Worm (Caenorhabditis elegans) whole organism, L1 larva: ENCODE results near the gene C06H2.2.

Experiments
- C04F5.9 ChIP-seq: sonication (generic microtip); optimal IDR thresholded peaks from 2 replicates; lab custom pipeline; 2016; ENCODE audit warnings: missing genetic modification characterization, missing compliant biosample characterization
- C34B4.2 ChIP-seq: sonication (generic microtip); optimal IDR thresholded peaks from 2 replicates; lab custom pipeline; 2017; ENCODE audit warnings: mild to moderate bottlenecking, missing genetic modification characterization, missing compliant biosample characterization
- Y116A8C.19 ChIP-seq: sonication (generic microtip); optimal IDR thresholded peaks from 2 replicates; lab custom pipeline; 2016; ENCODE audit warnings: missing compliant biosample characterization, missing genetic modification characterization, borderline replicate concordance
- aha-1 ChIP-seq: fragments of 150-350 bp; optimal IDR thresholded peaks from 2 replicates; lab custom pipeline; 2014; ENCODE audit warnings: missing biosample characterization, missing genetic modification characterization
- blmp-1 ChIP-seq: fragments of 150-350 bp; optimal IDR thresholded peaks from 2 replicates; lab custom pipeline; 2014; ENCODE audit warnings: missing biosample characterization, missing genetic modification characterization
- ceh-63 ChIP-seq: fragments of 200-800 bp; sonication (Bioruptor generic); optimal IDR thresholded peaks from 2 replicates; lab custom pipeline; 2018; ENCODE audit warnings: mild to moderate bottlenecking, missing genetic modification characterization, missing compliant biosample characterization
- ceh-82 ChIP-seq, 3 experiments: fragments of 150-350 bp in 1 of 3; sonication (generic microtip) in 2 of 3; optimal IDR thresholded peaks; 2 replicates each; lab custom pipeline; 2014 to 2017; ENCODE audit warnings: missing biosample characterization in 3 of 3, missing genetic modification characterization in 3 of 3
- ceh-88 ChIP-seq: fragments of 200-800 bp; sonication (Bioruptor generic); IDR thresholded peaks from 2 replicates; pipeline ENCODE4 v1.3.6; 2022; ENCODE audit warnings: missing genetic modification characterization, missing compliant biosample characterization
- ces-1 ChIP-seq: fragments of 150-350 bp; optimal IDR thresholded peaks from 2 replicates; lab custom pipeline; 2014; ENCODE audit warnings: missing biosample characterization, missing genetic modification reagents, missing genetic modification characterization
- efl-1 ChIP-seq, 4 experiments: fragments of 150-350 bp; optimal IDR thresholded peaks in 3 of 4; peaks in 1 of 4; 1 replicate in 1 of 4; 2 replicates in 3 of 4; lab custom pipeline; 2014; ENCODE audit warnings: missing biosample characterization in 2 of 4, missing genetic modification characterization in 2 of 4, missing genetic modification reagents in 2 of 4
- efl-3 ChIP-seq: fragments of 200-800 bp; sonication (Bioruptor generic); optimal IDR thresholded peaks from 2 replicates; lab custom pipeline; 2018; ENCODE audit warnings: mild to moderate bottlenecking, missing genetic modification characterization, missing compliant biosample characterization
- egl-13 ChIP-seq: sonication (generic microtip); optimal IDR thresholded peaks from 2 replicates; lab custom pipeline; 2016; ENCODE audit warnings: missing genotype, missing genetic modification reagents, missing genetic modification characterization, missing compliant biosample characterization
- elt-2 ChIP-seq: sonication (generic microtip); optimal IDR thresholded peaks from 2 replicates; lab custom pipeline; 2016; ENCODE audit warnings: missing genetic modification characterization, mild to moderate bottlenecking, inconsistent platforms, missing compliant biosample characterization, missing genetic modification reagents
- elt-3 ChIP-seq, 6 experiments: fragments of 150-350 bp in 1 of 6; sonication (generic microtip); optimal IDR thresholded peaks; 2 replicates each; lab custom pipeline; 2017 to 2018; ENCODE audit warnings: missing biosample characterization in 6 of 6, missing genetic modification characterization in 6 of 6, inconsistent platforms in 1 of 6
- ets-5 ChIP-seq: fragments of 200-800 bp; sonication (Bioruptor generic); IDR thresholded peaks from 2 replicates; pipeline ENCODE4 v1.3.6; 2022; ENCODE audit warnings: missing genetic modification characterization, missing compliant biosample characterization
- fkh-4 ChIP-seq: sonication (generic microtip); optimal IDR thresholded peaks from 2 replicates; lab custom pipeline; 2016; ENCODE audit warnings: missing compliant biosample characterization, missing genetic modification characterization, borderline replicate concordance
- grh-1 ChIP-seq: fragments of 200-800 bp; sonication (Bioruptor generic); IDR thresholded peaks from 2 replicates; pipeline ENCODE4 v1.3.6; 2022; ENCODE audit warnings: missing genetic modification reagents, missing genetic modification characterization, missing compliant biosample characterization
- hlh-17 ChIP-seq: fragments of 200-800 bp; sonication (Bioruptor generic); optimal IDR thresholded peaks from 2 replicates; lab custom pipeline; 2018; ENCODE audit warnings: missing genetic modification characterization, mild to moderate bottlenecking, missing compliant biosample characterization, moderate library complexity, borderline replicate concordance
- hlh-4 ChIP-seq: sonication (generic microtip); optimal IDR thresholded peaks from 2 replicates; lab custom pipeline; 2016; ENCODE audit warnings: mild to moderate bottlenecking, missing genetic modification characterization, missing compliant biosample characterization
- isw-1 ChIP-seq: fragments of 200-800 bp; sonication (Bioruptor generic); IDR thresholded peaks from 2 replicates; pipeline ENCODE4 v1.3.6; 2022; ENCODE audit warnings: missing genetic modification characterization, missing compliant biosample characterization
- lin-14 ChIP-seq: fragments of 200-800 bp; sonication (Bioruptor generic); optimal IDR thresholded peaks from 2 replicates; lab custom pipeline; 2018; ENCODE audit warnings: mild to moderate bottlenecking, missing genetic modification characterization, moderate library complexity, missing compliant biosample characterization
- lir-3 ChIP-seq: sonication (generic microtip); optimal IDR thresholded peaks from 2 replicates; lab custom pipeline; 2016; ENCODE audit warnings: mild to moderate bottlenecking, missing genetic modification characterization, moderate library complexity, missing compliant biosample characterization; ENCODE audit not compliant: poor library complexity
- lsy-2 ChIP-seq, 2 experiments: fragments of 150-350 bp; optimal IDR thresholded peaks; 2 replicates each; lab custom pipeline; 2014; ENCODE audit warnings: missing biosample characterization in 2 of 2, missing genetic modification characterization in 2 of 2
- mef-2 ChIP-seq: fragments of 150-350 bp; optimal IDR thresholded peaks from 2 replicates; lab custom pipeline; 2014; ENCODE audit warnings: missing biosample characterization, missing genetic modification characterization
- mep-1 ChIP-seq: fragments of 150-350 bp; optimal IDR thresholded peaks from 2 replicates; lab custom pipeline; 2014; ENCODE audit warnings: missing biosample characterization, missing genetic modification characterization
- nhr-11 ChIP-seq: fragments of 150-350 bp; optimal IDR thresholded peaks from 2 replicates; lab custom pipeline; 2014; ENCODE audit warnings: missing biosample characterization, missing genetic modification characterization
- nhr-12 ChIP-seq: sonication (generic microtip); optimal IDR thresholded peaks from 2 replicates; lab custom pipeline; 2017; ENCODE audit warnings: missing biosample characterization, missing genetic modification characterization
- nhr-19 ChIP-seq: fragments of 200-800 bp; sonication (Bioruptor generic); conservative IDR thresholded peaks from 2 replicates; pipeline ENCODE4 v1.3.6; 2022; ENCODE audit warnings: missing genetic modification characterization, missing compliant biosample characterization
- nhr-20 ChIP-seq: sonication (generic microtip); optimal IDR thresholded peaks from 2 replicates; lab custom pipeline; 2016; ENCODE audit warnings: mild to moderate bottlenecking, missing genetic modification characterization, missing compliant biosample characterization
- nhr-237 ChIP-seq: fragments of 150-350 bp; optimal IDR thresholded peaks from 2 replicates; lab custom pipeline; 2014; ENCODE audit warnings: missing biosample characterization, missing genetic modification characterization
- nhr-47 ChIP-seq: sonication (generic microtip); optimal IDR thresholded peaks from 2 replicates; lab custom pipeline; 2016; ENCODE audit warnings: mild to moderate bottlenecking, missing genetic modification characterization, moderate library complexity, missing compliant biosample characterization
- nhr-71 ChIP-seq: sonication (generic microtip); optimal IDR thresholded peaks from 2 replicates; lab custom pipeline; 2016; ENCODE audit warnings: mild to moderate bottlenecking, missing genetic modification characterization, moderate library complexity, missing compliant biosample characterization
- nhr-85 ChIP-seq: sonication (generic microtip); peaks from one replicate; lab custom pipeline; 2016; ENCODE audit warnings: missing genetic modification characterization, inconsistent platforms, missing compliant biosample characterization
- nhr-90 ChIP-seq: sonication (generic microtip); optimal IDR thresholded peaks from 2 replicates; lab custom pipeline; 2016; ENCODE audit warnings: mild to moderate bottlenecking, missing genetic modification characterization, missing compliant biosample characterization; ENCODE audit not compliant: poor library complexity
- pax-3 ChIP-seq: fragments of 200-800 bp; sonication (Bioruptor generic); optimal IDR thresholded peaks from 2 replicates; lab custom pipeline; 2018; ENCODE audit warnings: mild to moderate bottlenecking, missing genetic modification characterization, moderate library complexity, missing compliant biosample characterization
- rnt-1 ChIP-seq: sonication (generic microtip); optimal IDR thresholded peaks from 2 replicates; lab custom pipeline; 2016; ENCODE audit warnings: mild to moderate bottlenecking, missing genetic modification characterization, moderate library complexity, missing compliant biosample characterization
- snpc-4 ChIP-seq: fragments of 150-350 bp; optimal IDR thresholded peaks from 2 replicates; lab custom pipeline; 2014; ENCODE audit warnings: missing biosample characterization, missing genetic modification characterization
- snu-23 ChIP-seq: sonication (generic microtip); optimal IDR thresholded peaks from 2 replicates; lab custom pipeline; 2016; ENCODE audit warnings: missing genetic modification characterization, missing compliant biosample characterization
- tbx-2 ChIP-seq: sonication (generic microtip); optimal IDR thresholded peaks from 2 replicates; lab custom pipeline; 2016; ENCODE audit warnings: missing genetic modification characterization, missing compliant biosample characterization
- unc-130 ChIP-seq: fragments of 150-350 bp; optimal IDR thresholded peaks from 2 replicates; lab custom pipeline; 2017; ENCODE audit warnings: missing biosample characterization, missing genetic modification characterization, inconsistent platforms
- vab-15 ChIP-seq: sonication (generic microtip); optimal IDR thresholded peaks from 2 replicates; lab custom pipeline; 2017; ENCODE audit warnings: missing genotype, mild to moderate bottlenecking, missing genetic modification characterization, missing compliant biosample characterization
- xbp-1 ChIP-seq: sonication (generic microtip); optimal IDR thresholded peaks from 2 replicates; lab custom pipeline; 2016; ENCODE audit warnings: missing genetic modification characterization, missing compliant biosample characterization
- zip-4 ChIP-seq: fragments of 200-800 bp; sonication (Bioruptor generic); optimal IDR thresholded peaks from 2 replicates; lab custom pipeline; 2018; ENCODE audit warnings: mild to moderate bottlenecking, missing genetic modification characterization, moderate library complexity, missing compliant biosample characterization

The C06H2.2 gene

DNA sequence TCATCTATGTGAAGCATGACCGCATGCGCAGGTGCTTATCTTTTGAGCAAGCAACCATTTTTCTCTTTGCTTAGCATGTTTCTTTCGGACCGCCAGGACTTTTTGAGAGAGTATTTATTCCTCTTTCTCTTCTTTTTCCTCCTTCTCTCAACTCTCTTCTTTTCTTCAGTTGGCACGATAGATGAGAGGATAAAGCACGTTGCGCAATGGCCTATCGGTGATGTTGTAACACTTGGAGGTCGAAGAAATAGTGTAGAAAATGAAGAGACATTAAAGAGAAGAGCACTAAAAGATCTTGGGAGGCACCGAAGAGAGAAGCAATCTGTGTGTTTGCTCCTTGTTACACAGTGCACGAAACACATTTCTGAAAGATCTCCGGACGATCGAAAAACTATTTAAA is 41.3 kb upstream of the C06H2.2 start (continued):
- TF ChIP-seq nhr-19 (GFP tag; lab: Robert Waterston, UW), result peak; percentile 67
- peak; percentile 92 for TF ChIP-seq lin-14 (GFP tag; lab: Kevin White, UChicago)

DNA sequence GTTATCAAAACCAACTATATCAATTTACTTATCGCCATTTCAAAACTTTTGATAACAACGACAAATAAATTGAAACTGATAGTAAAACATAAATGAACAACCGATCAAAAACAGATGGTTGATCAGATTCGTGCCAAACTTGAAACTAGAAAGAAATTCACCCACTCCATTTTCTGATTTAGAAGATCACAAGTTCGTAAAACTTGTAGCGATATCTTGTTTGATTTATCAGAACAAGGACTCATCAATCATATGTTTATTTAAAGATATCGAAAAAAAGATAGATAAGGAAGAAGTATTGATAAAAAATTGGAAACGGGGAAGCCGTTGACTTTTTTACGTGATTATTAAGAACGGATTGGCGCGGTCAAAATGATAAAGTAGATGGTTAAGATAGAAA is 37.9 kb upstream of the C06H2.2 start:
- TF ChIP-seq ets-5, result no peak
- TF ChIP-seq ces-1 (GFP tag; lab: Kevin White, UChicago), result no peak
- peak; percentile 40 for TF ChIP-seq nhr-20 (tag; lab: Kevin White, UChicago)
- no peak for TF ChIP-seq ceh-82 (tag; optimal IDR thresholded peaks at IDR 0.05; lab: Kevin White, UChicago)
- no peak for TF ChIP-seq hlh-17 (GFP tag; lab: Kevin White, UChicago)
- no peak for TF ChIP-seq pax-3 (tag; lab: Kevin White, UChicago)
- TF ChIP-seq efl-1 (optimal IDR thresholded peaks at IDR 0.05; lab: Kevin White, UChicago), result no peak
- TF ChIP-seq efl-1 (GFP tag; optimal IDR thresholded peaks at IDR 0.05 in 1 of 2; lab: Kevin White, UChicago), result peak in 1 of 2 experiments; percentile 39
- no peak for TF ChIP-seq aha-1
- peak; percentile 17 for TF ChIP-seq nhr-90 (tag; lab: Kevin White, UChicago)
- no peak for TF ChIP-seq rnt-1 (tag; lab: Kevin White, UChicago)
- peak in 2 of 6 experiments; percentile 67 to 75 for TF ChIP-seq elt-3 (tag; optimal IDR thresholded peaks at IDR 0.05; lab: Kevin White, UChicago)
- no peak for TF ChIP-seq grh-1 (GFP tag; lab: Robert Waterston, UW)
- peak; percentile 8 for TF ChIP-seq nhr-71 (tag; lab: Kevin White, UChicago)
- TF ChIP-seq lin-14 (GFP tag; lab: Kevin White, UChicago), result peak; percentile 32
- TF ChIP-seq efl-3 (GFP tag; lab: Kevin White, UChicago), result no peak
- peak; percentile 99 for TF ChIP-seq elt-2 (tag; lab: Kevin White, UChicago)
- no peak for TF ChIP-seq xbp-1 (tag; lab: Kevin White, UChicago)
- peak; percentile 3 for TF ChIP-seq blmp-1 (tag; lab: Kevin White, UChicago)
- TF ChIP-seq ceh-88, result no peak
- no peak for TF ChIP-seq tbx-2 (tag; lab: Kevin White, UChicago)

DNA sequence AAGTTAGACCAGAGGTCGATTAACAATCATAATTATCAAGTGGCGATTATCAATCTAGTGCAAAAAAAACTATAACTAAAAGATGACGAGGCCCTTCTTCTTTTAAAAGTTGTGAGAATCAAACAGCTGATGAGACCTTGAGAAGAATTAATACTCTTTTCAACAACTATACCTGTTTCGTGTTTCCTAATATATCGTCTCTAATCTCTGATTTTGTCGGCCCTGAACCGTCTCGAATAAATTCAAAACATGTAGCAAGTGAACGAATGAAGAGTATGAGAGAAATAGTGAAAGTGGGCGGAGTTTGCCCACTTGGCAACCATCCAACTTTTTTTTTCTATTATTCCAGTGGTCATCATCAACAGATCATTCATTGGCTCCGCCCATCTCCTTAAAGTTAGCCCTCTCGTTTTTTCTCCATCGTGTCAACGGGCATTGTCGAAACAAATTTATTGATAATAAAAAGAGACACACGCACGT is 37.5 kb upstream of the C06H2.2 start, which contains the start of gene Y42A5A.1:
Y42A5A.1 (plus strand) TSS at position 430 of the 480 bp plus-strand sequence.
- TF ChIP-seq nhr-47 (tag; lab: Kevin White, UChicago), result no peak
- TF ChIP-seq ceh-88, result no peak
- no peak for TF ChIP-seq rnt-1 (tag; lab: Kevin White, UChicago)
- no peak for TF ChIP-seq mep-1 (tag; lab: Kevin White, UChicago)
- peak; percentile 96 for TF ChIP-seq nhr-85
- TF ChIP-seq snu-23 (GFP tag; lab: Kevin White, UChicago), result no peak
- TF ChIP-seq vab-15 (tag; lab: Kevin White, UChicago), result no peak
- TF ChIP-seq ces-1 (GFP tag; lab: Kevin White, UChicago), result no peak
- TF ChIP-seq C04F5.9 (tag; lab: Kevin White, UChicago), result no peak
- TF ChIP-seq egl-13 (tag; lab: Kevin White, UChicago), result no peak
- TF ChIP-seq Y116A8C.19 (tag; lab: Kevin White, UChicago), result no peak
- peak; percentile 49 for TF ChIP-seq blmp-1 (tag; lab: Kevin White, UChicago)
- no peak for TF ChIP-seq C34B4.2 (tag; lab: Kevin White, UChicago)
- TF ChIP-seq grh-1 (GFP tag; lab: Robert Waterston, UW), result 0 out of 2 replicates have a peak, but pooled peaks have one; percentile 22
- TF ChIP-seq nhr-237 (tag; lab: Kevin White, UChicago), result no peak
- TF ChIP-seq nhr-11 (tag; lab: Kevin White, UChicago), result no peak
- peak in 1 of 2 experiments; percentile 24 for TF ChIP-seq lsy-2 (tag; optimal IDR thresholded peaks at IDR 0.05; lab: Kevin White, UChicago)
- TF ChIP-seq elt-3 (tag; optimal IDR thresholded peaks at IDR 0.05; lab: Kevin White, UChicago), result no peak
- TF ChIP-seq hlh-4 (tag; lab: Kevin White, UChicago), result no peak
- no peak for TF ChIP-seq fkh-4 (tag; lab: Kevin White, UChicago)
- no peak for TF ChIP-seq efl-1 (optimal IDR thresholded peaks at IDR 0.05; lab: Kevin White, UChicago)
- TF ChIP-seq efl-1 (GFP tag; optimal IDR thresholded peaks at IDR 0.05 in 1 of 2; lab: Kevin White, UChicago), result no peak
- TF ChIP-seq snpc-4, result no peak
- no peak for TF ChIP-seq mef-2 (tag; lab: Kevin White, UChicago)
- no peak for TF ChIP-seq nhr-20 (tag; lab: Kevin White, UChicago)
- no peak for TF ChIP-seq nhr-12 (tag; lab: Kevin White, UChicago)
- TF ChIP-seq lir-3 (tag; lab: Kevin White, UChicago), result no peak
- no peak for TF ChIP-seq unc-130 (tag; lab: Kevin White, UChicago)
- no peak for TF ChIP-seq zip-4 (GFP tag; lab: Kevin White, UChicago)
- no peak for TF ChIP-seq aha-1
- TF ChIP-seq elt-2 (tag; lab: Kevin White, UChicago), result no peak
- TF ChIP-seq lin-14 (GFP tag; lab: Kevin White, UChicago), result peak; percentile 31
- no peak for TF ChIP-seq ceh-63 (GFP tag; lab: Kevin White, UChicago)
- no peak for TF ChIP-seq xbp-1 (tag; lab: Kevin White, UChicago)
- no peak for TF ChIP-seq isw-1 (GFP tag; lab: Robert Waterston, UW)
- TF ChIP-seq ets-5, result no peak
